Fruit fly (Drosophila melanogaster) whole organism, embryonic: ENCODE measurements around the gene kibra.
A peak's percentile ranks its signal among the peaks of the same experiment; 100 is the strongest.

Experiments used
- Aef1 ChIP-seq: fragments of 200-800 bp; sonication (Bioruptor generic); IDR thresholded peaks from 3 replicates; pipeline ENCODE4 v1.3.6; 2022; ENCODE audit warnings: missing biosample characterization, missing genetic modification characterization
- BEAF-32 ChIP-seq: fragments of 200-800 bp; sonication (Bioruptor generic); optimal IDR thresholded peaks from 3 replicates; lab custom pipeline; 2017; ENCODE audit warnings: missing biosample characterization, missing genetic modification characterization, mild to moderate bottlenecking, moderate library complexity, missing genetic modification reagents
- CG11247 ChIP-seq: fragments of 200-800 bp; sonication (Bioruptor generic); IDR thresholded peaks from 2 replicates; pipeline ENCODE4 v1.3.6; 2022; ENCODE audit warnings: missing biosample characterization, missing genetic modification characterization
- CG14860 ChIP-seq: fragments of 200-800 bp; sonication (Bioruptor generic); IDR thresholded peaks from 3 replicates; pipeline ENCODE4 v1.3.6; 2022; ENCODE audit warnings: missing biosample characterization, missing genetic modification characterization; ENCODE audit not compliant: partially characterized antibody
- CG15479 ChIP-seq: fragments of 200-800 bp; sonication (Bioruptor generic); optimal IDR thresholded peaks from 3 replicates; lab custom pipeline; 2019; ENCODE audit warnings: missing biosample characterization, mild to moderate bottlenecking, missing genetic modification characterization, moderate library complexity
- CG18011 ChIP-seq: fragments of 200-800 bp; sonication (Bioruptor generic); optimal IDR thresholded peaks from 2 replicates; lab custom pipeline; 2017; ENCODE audit warnings: missing biosample characterization, missing genetic modification characterization, mild to moderate bottlenecking, moderate library complexity, missing genotype
- CG2875 ChIP-seq: fragments of 200-800 bp; sonication (Bioruptor generic); optimal IDR thresholded peaks from 2 replicates; lab custom pipeline; 2017; ENCODE audit warnings: missing biosample characterization, mild to moderate bottlenecking, missing genetic modification characterization, missing genetic modification reagents
- CG32767 ChIP-seq: fragments of 200-800 bp; sonication (Bioruptor generic); IDR thresholded peaks from 2 replicates; pipeline ENCODE4 v1.3.6; 2022; ENCODE audit warnings: missing biosample characterization, missing genetic modification characterization
- CG32772 ChIP-seq: fragments of 200-800 bp; sonication (Bioruptor generic); IDR thresholded peaks from 2 replicates; pipeline ENCODE4 v1.3.6; 2022; ENCODE audit warnings: missing biosample characterization, missing genetic modification characterization
- CG3407 ChIP-seq: fragments of 200-800 bp; sonication (Bioruptor generic); optimal IDR thresholded peaks from 2 replicates; lab custom pipeline; 2018; ENCODE audit warnings: missing biosample characterization, mild to moderate bottlenecking, missing genetic modification characterization
- CG4282 ChIP-seq: fragments of 200-800 bp; sonication (Bioruptor generic); optimal IDR thresholded peaks from 2 replicates; lab custom pipeline; 2016; ENCODE audit warnings: missing biosample characterization, missing genetic modification characterization
- CG4424 ChIP-seq: fragments of 200-800 bp; sonication (Bioruptor generic); optimal IDR thresholded peaks from 3 replicates; lab custom pipeline; 2016; ENCODE audit warnings: missing biosample characterization, missing genetic modification characterization
- CG4707 ChIP-seq: fragments of 200-800 bp; sonication (Bioruptor generic); optimal IDR thresholded peaks from 2 replicates; lab custom pipeline; 2018; ENCODE audit warnings: missing biosample characterization, mild to moderate bottlenecking, missing genetic modification characterization, moderate library complexity
- CG6765 ChIP-seq: fragments of 200-800 bp; sonication (Bioruptor generic); optimal IDR thresholded peaks from 3 replicates; lab custom pipeline; 2017; ENCODE audit warnings: missing biosample characterization, mild to moderate bottlenecking, missing genetic modification characterization
- CG9797 ChIP-seq: fragments of 200-800 bp; sonication (Bioruptor generic); optimal IDR thresholded peaks from 3 replicates; lab custom pipeline; 2018; ENCODE audit warnings: missing biosample characterization, mild to moderate bottlenecking, missing genetic modification characterization
- Camta ChIP-seq: fragments of 200-800 bp; sonication (Bioruptor generic); optimal IDR thresholded peaks from 2 replicates; lab custom pipeline; 2016; ENCODE audit warnings: missing biosample characterization, missing genetic modification characterization
- D ChIP-seq, 2 experiments: fragments of 200-800 bp in 1 of 2; fragments of >200 bp in 1 of 2; sonication (Bioruptor generic) in 1 of 2; optimal IDR thresholded peaks; 2 replicates in 1 of 2; 3 replicates in 1 of 2; lab custom pipeline; 2017; ENCODE audit warnings: mild to moderate bottlenecking in 1 of 2, missing biosample characterization in 1 of 2, missing genetic modification characterization in 1 of 2, missing genetic modification reagents in 1 of 2
- Doc3 ChIP-seq: fragments of 200-800 bp; sonication (Bioruptor generic); IDR thresholded peaks from 3 replicates; pipeline ENCODE4 v1.3.6; 2022; ENCODE audit warnings: missing biosample characterization, missing genetic modification characterization; ENCODE audit not compliant: partially characterized antibody
- Ets65A ChIP-seq: fragments of 200-800 bp; sonication (Bioruptor generic); peaks from one replicate; lab custom pipeline; 2016; ENCODE audit warnings: missing biosample characterization, missing genetic modification characterization
- H15 ChIP-seq: fragments of 200-800 bp; sonication (Bioruptor generic); IDR thresholded peaks from 3 replicates; pipeline ENCODE4 v1.3.6; 2022; ENCODE audit warnings: missing biosample characterization, missing genetic modification characterization
- Hr3 ChIP-seq: fragments of 200-800 bp; sonication (Bioruptor generic); optimal IDR thresholded peaks from 3 replicates; lab custom pipeline; 2016; ENCODE audit warnings: missing biosample characterization, missing genetic modification characterization
- Hsf ChIP-seq: fragments of 200-800 bp; sonication (Bioruptor generic); optimal IDR thresholded peaks from 3 replicates; lab custom pipeline; 2016; ENCODE audit warnings: missing biosample characterization, missing genetic modification characterization
- Nf-YA ChIP-seq: fragments of 200-800 bp; sonication (Bioruptor generic); IDR thresholded peaks from 2 replicates; pipeline ENCODE4 v1.3.6; 2022; ENCODE audit warnings: missing biosample characterization, missing genetic modification characterization
- Sox100B ChIP-seq: fragments of 200-800 bp; sonication (Bioruptor generic); optimal IDR thresholded peaks from 3 replicates; lab custom pipeline; 2018; ENCODE audit warnings: missing biosample characterization, mild to moderate bottlenecking, missing genetic modification characterization
- ato ChIP-seq: fragments of 200-800 bp; sonication (Bioruptor generic); IDR thresholded peaks from 2 replicates; pipeline ENCODE4 v1.3.6; 2022; ENCODE audit warnings: missing biosample characterization, missing genetic modification characterization; ENCODE audit not compliant: partially characterized antibody
- bigmax ChIP-seq: fragments of 200-800 bp; sonication (Bioruptor generic); optimal IDR thresholded peaks from 2 replicates; lab custom pipeline; 2018; ENCODE audit warnings: missing biosample characterization, mild to moderate bottlenecking, missing genetic modification characterization
- crol ChIP-seq: fragments of 200-800 bp; sonication (Bioruptor generic); IDR thresholded peaks from 2 replicates; pipeline ENCODE4 v1.3.6; 2022; ENCODE audit warnings: missing biosample characterization, missing genetic modification characterization
- crp ChIP-seq, 2 experiments: fragments of 200-800 bp; sonication (Bioruptor generic); optimal IDR thresholded peaks; 2 replicates in 1 of 2; 3 replicates in 1 of 2; lab custom pipeline; 2017; ENCODE audit warnings: missing biosample characterization in 2 of 2, missing genetic modification characterization in 2 of 2, mild to moderate bottlenecking in 1 of 2, moderate library complexity in 1 of 2
- cwo ChIP-seq: fragments of 200-800 bp; sonication (Bioruptor generic); optimal IDR thresholded peaks from 3 replicates; lab custom pipeline; 2017; ENCODE audit warnings: missing biosample characterization, missing genetic modification characterization, mild to moderate bottlenecking, moderate library complexity, missing genetic modification reagents
- dati ChIP-seq: fragments of 200-800 bp; sonication (Bioruptor generic); IDR thresholded peaks from 2 replicates; pipeline ENCODE4 v1.3.6; 2022; ENCODE audit warnings: missing biosample characterization, missing genetic modification characterization
- dysf ChIP-seq: fragments of 200-800 bp; sonication (Bioruptor generic); IDR thresholded peaks from 3 replicates; pipeline ENCODE4 v1.3.6; 2022; ENCODE audit warnings: missing biosample characterization, missing genetic modification characterization
- ems ChIP-seq: fragments of 200-800 bp; sonication (Bioruptor generic); optimal IDR thresholded peaks from 3 replicates; lab custom pipeline; 2016; ENCODE audit warnings: missing biosample characterization, missing genetic modification characterization
- en ChIP-seq: fragments of 200-800 bp; sonication (Bioruptor generic); optimal IDR thresholded peaks from 2 replicates; lab custom pipeline; 2016; ENCODE audit warnings: missing biosample characterization, missing genetic modification characterization
- fd3F ChIP-seq: fragments of 200-800 bp; sonication (Bioruptor generic); optimal IDR thresholded peaks from 2 replicates; lab custom pipeline; 2018; ENCODE audit warnings: missing biosample characterization, mild to moderate bottlenecking, missing genetic modification characterization, moderate library complexity
- fd96Cb ChIP-seq: fragments of 200-800 bp; sonication (Bioruptor generic); optimal IDR thresholded peaks from 2 replicates; lab custom pipeline; 2018; ENCODE audit warnings: missing biosample characterization, mild to moderate bottlenecking, missing genetic modification characterization, moderate library complexity
- gem ChIP-seq: fragments of 200-800 bp; sonication (Bioruptor generic); optimal IDR thresholded peaks from 2 replicates; lab custom pipeline; 2019; ENCODE audit warnings: missing biosample characterization, mild to moderate bottlenecking, missing genetic modification characterization, moderate library complexity
- gsb-n ChIP-seq: fragments of 200-800 bp; sonication (Bioruptor generic); optimal IDR thresholded peaks from 3 replicates; lab custom pipeline; 2018; ENCODE audit warnings: missing biosample characterization, mild to moderate bottlenecking, missing genetic modification characterization
- jumu ChIP-seq: fragments of 200-800 bp; sonication (Bioruptor generic); optimal IDR thresholded peaks from 3 replicates; lab custom pipeline; 2016; ENCODE audit warnings: missing biosample characterization, missing genetic modification characterization
- nom ChIP-seq: fragments of 200-800 bp; sonication (Bioruptor generic); optimal IDR thresholded peaks from 2 replicates; lab custom pipeline; 2017; ENCODE audit warnings: missing biosample characterization, missing genetic modification characterization, mild to moderate bottlenecking, moderate library complexity, missing genetic modification reagents
- pb ChIP-seq: fragments of 200-800 bp; sonication (Bioruptor generic); optimal IDR thresholded peaks from 3 replicates; lab custom pipeline; 2016; ENCODE audit warnings: missing biosample characterization, missing genetic modification characterization
- peb ChIP-seq: fragments of 200-800 bp; sonication (Bioruptor generic); IDR thresholded peaks from 2 replicates; pipeline ENCODE4 v1.3.6; 2022; ENCODE audit warnings: missing biosample characterization, missing genetic modification characterization
- ranshi ChIP-seq: fragments of 200-800 bp; sonication (Bioruptor generic); IDR thresholded peaks from 2 replicates; pipeline ENCODE4 v1.3.6; 2022; ENCODE audit warnings: missing biosample characterization, missing genetic modification characterization
- run ChIP-seq: fragments of 200-800 bp; sonication (Bioruptor generic); optimal IDR thresholded peaks from 3 replicates; lab custom pipeline; 2018; ENCODE audit warnings: missing biosample characterization, mild to moderate bottlenecking, missing genetic modification characterization
- sim ChIP-seq: fragments of 200-800 bp; sonication (Bioruptor generic); IDR thresholded peaks from 2 replicates; pipeline ENCODE4 v1.3.6; 2022; ENCODE audit warnings: missing biosample characterization, missing genetic modification characterization
- sob ChIP-seq: fragments of 200-800 bp; sonication (Bioruptor generic); IDR thresholded peaks from 2 replicates; pipeline ENCODE4 v1.3.6; 2022; ENCODE audit warnings: missing biosample characterization, missing genetic modification characterization
- tap ChIP-seq: fragments of 200-800 bp; optimal IDR thresholded peaks from 3 replicates; lab custom pipeline; 2019; ENCODE audit warnings: missing biosample characterization, mild to moderate bottlenecking, missing genetic modification characterization, moderate library complexity
- wek ChIP-seq: fragments of 200-800 bp; sonication (Bioruptor generic); optimal IDR thresholded peaks from 3 replicates; lab custom pipeline; 2018; ENCODE audit warnings: missing biosample characterization, mild to moderate bottlenecking, missing genetic modification characterization, moderate library complexity
- z ChIP-seq: fragments of 200-800 bp; sonication (Bioruptor generic); IDR thresholded peaks from 3 replicates; pipeline ENCODE4 v1.3.6; 2022; ENCODE audit warnings: missing biosample characterization, missing genetic modification characterization

The kibra gene

DNA sequence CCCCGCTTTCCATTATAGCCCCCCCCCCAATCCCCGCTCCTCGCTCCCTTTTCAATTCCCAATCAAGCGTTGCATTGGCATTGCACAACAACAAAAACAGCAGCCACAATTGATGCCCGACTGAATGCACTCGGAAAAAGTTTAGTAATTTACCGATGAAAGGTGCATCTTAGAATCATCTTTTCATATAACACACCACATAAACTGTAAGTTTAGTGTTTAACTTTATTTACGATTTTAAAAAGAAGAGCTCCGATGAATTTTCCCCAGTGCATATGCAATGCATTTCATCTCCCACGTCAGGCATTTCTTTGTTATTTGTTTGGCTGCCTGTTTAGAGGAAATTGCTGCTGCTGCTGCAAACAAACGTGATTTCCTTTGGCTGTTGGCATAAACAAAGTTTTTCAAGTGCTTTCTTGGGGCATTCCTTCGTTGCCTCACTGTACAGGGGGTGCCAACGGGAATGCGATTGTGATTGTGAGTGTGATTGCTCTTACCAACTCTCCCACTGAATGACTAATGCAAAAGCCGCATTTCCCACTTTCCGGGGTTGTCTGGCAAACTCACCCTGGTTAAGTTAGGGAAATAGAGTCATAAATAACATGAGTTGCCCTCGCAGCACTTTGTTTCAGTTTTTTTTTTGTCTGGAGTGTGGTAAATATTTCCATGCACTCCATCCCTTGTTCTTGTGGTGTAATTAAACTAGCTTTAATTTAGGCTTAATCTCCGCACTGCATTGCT, 31.7 kb downstream of the kibra start (continued):
- TF ChIP-seq tap (peak; percentile 57), peb (peak; percentile 70), CG9797 (GFP tag; lab: Kevin White, UChicago) (no peak), z (GFP tag; lab: Robert Waterston, UW) (no peak), Doc3 (GFP tag; lab: Robert Waterston, UW) (no peak), BEAF-32 (GFP tag; lab: Kevin White, UChicago) (no peak), sim (GFP tag; lab: Robert Waterston, UW) (0 out of 2 replicates have a peak, but pooled peaks have one; percentile 19), CG32772 (GFP tag; lab: Robert Waterston, UW) (peak; percentile 55; the same call in 1 of the 2 replicates), Camta (peak; percentile 47), CG4707 (GFP tag; lab: Kevin White, UChicago) (peak; percentile 53), Hsf (GFP tag; lab: Kevin White, UChicago) (peak; percentile 60), fd3F (GFP tag; lab: Kevin White, UChicago) (no peak), run (no peak), Ets65A (GFP tag; lab: Kevin White, UChicago) (no peak), CG18011 (GFP tag; lab: Kevin White, UChicago) (no peak), CG32767 (peak; percentile 46; the same call in 1 of the 2 replicates), jumu (peak; percentile 54), CG2875 (peak; percentile 75), ranshi (GFP tag; lab: Robert Waterston, UW) (peak; percentile 69; the same call in 1 of the 2 replicates), Sox100B (GFP tag; lab: Kevin White, UChicago) (peak; percentile 67), cwo (GFP tag; lab: Kevin White, UChicago) (no peak), dati (GFP tag; lab: Robert Waterston, UW) (no peak), nom (GFP tag; lab: Kevin White, UChicago) (peak; percentile 28), CG3407 (GFP tag; lab: Kevin White, UChicago) (peak; percentile 57), CG4424 (GFP tag; lab: Kevin White, UChicago) (peak; percentile 83), Aef1 (GFP tag; lab: Robert Waterston, UW) (peak; percentile 33; the same call in 2 of the 3 replicates), gem (tag; lab: Kevin White, UChicago) (peak; percentile 82), crp (GFP tag; optimal IDR thresholded peaks at IDR 0.05; lab: Kevin White, UChicago) (no peak), pb (GFP tag; lab: Kevin White, UChicago) (peak; percentile 27), CG11247 (0 out of 2 replicates have a peak, but pooled peaks have one; percentile 19), Nf-YA (GFP tag; lab: Robert Waterston, UW) (peak; percentile 32; the same call in 1 of the 2 replicates), CG4282 (no peak), CG6765 (GFP tag; lab: Kevin White, UChicago) (no peak), en (no peak), H15 (GFP tag; lab: Robert Waterston, UW) (peak; percentile 55; the same call in 2 of the 3 replicates), CG15479 (no peak), Hr3 (GFP tag; lab: Kevin White, UChicago) (peak; percentile 50), bigmax (GFP tag; lab: Kevin White, UChicago) (no peak), ato (GFP tag; lab: Robert Waterston, UW) (no peak), sob (GFP tag; lab: Robert Waterston, UW) (0 out of 2 replicates have a peak, but pooled peaks have one; percentile 23), CG14860 (GFP tag; lab: Robert Waterston, UW) (no peak), D (optimal IDR thresholded peaks at IDR 0.05; lab: Kevin White, UChicago) (no peak), D (GFP tag; optimal IDR thresholded peaks at IDR 0.05; lab: Kevin White, UChicago) (peak; percentile 80), wek (GFP tag; lab: Kevin White, UChicago) (peak; percentile 29), dysf (GFP tag; lab: Robert Waterston, UW) (peak; percentile 24; the same call in 1 of the 3 replicates), fd96Cb (tag; lab: Kevin White, UChicago) (peak; percentile 82), ems (GFP tag; lab: Kevin White, UChicago) (peak; percentile 29), gsb-n (tag; lab: Kevin White, UChicago) (peak; percentile 82), crol (peak; percentile 86)
